Fruit fly (Drosophila melanogaster) whole organism, adult: ENCODE measurements around the gene CG34178.
A peak's percentile ranks its signal among the peaks of the same experiment; 100 is the strongest.

Experiments used
- CG11617 ChIP-seq: fragments of 200-800 bp; sonication (Bioruptor generic); optimal IDR thresholded peaks from 2 replicates; lab custom pipeline; 2017; ENCODE audit warnings: mild to moderate bottlenecking, missing biosample characterization, missing genetic modification reagents, missing genetic modification characterization
- CG12768 ChIP-seq: fragments of 200-800 bp; sonication (Bioruptor generic); optimal IDR thresholded peaks from 2 replicates; lab custom pipeline; 2017; ENCODE audit warnings: missing biosample characterization, missing genetic modification characterization, mild to moderate bottlenecking, moderate library complexity, missing genetic modification reagents
- CG14711 ChIP-seq: fragments of 200-800 bp; sonication (Bioruptor generic); optimal IDR thresholded peaks from 2 replicates; lab custom pipeline; 2018; ENCODE audit warnings: missing biosample characterization, mild to moderate bottlenecking, missing genetic modification characterization, moderate library complexity
- CG1620 ChIP-seq: fragments of 200-800 bp; sonication (Bioruptor generic); optimal IDR thresholded peaks from 2 replicates; lab custom pipeline; 2016; ENCODE audit warnings: missing biosample characterization, missing genetic modification characterization
- CG33017 ChIP-seq: fragments of 200-800 bp; sonication (Bioruptor generic); optimal IDR thresholded peaks from 2 replicates; lab custom pipeline; 2018; ENCODE audit warnings: missing biosample characterization, mild to moderate bottlenecking, missing genetic modification characterization, moderate library complexity
- CG5204 ChIP-seq: fragments of 200-800 bp; sonication (Bioruptor generic); optimal IDR thresholded peaks from 2 replicates; lab custom pipeline; 2016; ENCODE audit warnings: missing biosample characterization, missing genetic modification characterization
- CG7045 ChIP-seq: fragments of 200-800 bp; sonication (Bioruptor generic); optimal IDR thresholded peaks from 2 replicates; lab custom pipeline; 2017; ENCODE audit warnings: missing biosample characterization, mild to moderate bottlenecking, missing genetic modification characterization
- CG7101 ChIP-seq: fragments of 200-800 bp; sonication (Bioruptor generic); optimal IDR thresholded peaks from 2 replicates; lab custom pipeline; 2018; ENCODE audit warnings: missing biosample characterization, mild to moderate bottlenecking, missing genetic modification characterization, moderate library complexity
- Clk ChIP-seq: fragments of 200-800 bp; sonication (Bioruptor generic); optimal IDR thresholded peaks from 2 replicates; lab custom pipeline; 2017; ENCODE audit warnings: missing biosample characterization, missing genetic modification characterization
- Crg-1 ChIP-seq: fragments of 200-800 bp; sonication (Bioruptor generic); optimal IDR thresholded peaks from 2 replicates; lab custom pipeline; 2016; ENCODE audit warnings: missing biosample characterization, missing genetic modification characterization
- Hr96 ChIP-seq: fragments of 200-800 bp; sonication (Bioruptor generic); optimal IDR thresholded peaks from 2 replicates; lab custom pipeline; 2016; ENCODE audit warnings: missing biosample characterization, missing genetic modification characterization
- Mnt ChIP-seq: fragments of 200-800 bp; sonication (Bioruptor generic); optimal IDR thresholded peaks from 2 replicates; lab custom pipeline; 2016; ENCODE audit warnings: missing biosample characterization, mild to moderate bottlenecking, missing genetic modification characterization
- bab1 ChIP-seq: fragments of 200-800 bp; sonication (Bioruptor generic); optimal IDR thresholded peaks from 3 replicates; lab custom pipeline; 2019; ENCODE audit warnings: missing biosample characterization, mild to moderate bottlenecking, missing genetic modification characterization, moderate library complexity
- cic ChIP-seq: fragments of 200-800 bp; sonication (Bioruptor generic); optimal IDR thresholded peaks from 2 replicates; lab custom pipeline; 2017; ENCODE audit warnings: missing biosample characterization, mild to moderate bottlenecking, missing genetic modification characterization, moderate library complexity
- cnc ChIP-seq, 2 experiments: fragments of >200 bp; optimal IDR thresholded peaks; 2 replicates each; lab custom pipeline; 2017
- kay ChIP-seq: fragments of 200-800 bp; sonication (Bioruptor generic); peaks from one replicate; lab custom pipeline; 2016; ENCODE audit warnings: missing biosample characterization, missing genetic modification characterization, borderline replicate concordance
- ovo ChIP-seq: fragments of 200-800 bp; sonication (Bioruptor generic); optimal IDR thresholded peaks from 2 replicates; lab custom pipeline; 2016; ENCODE audit warnings: missing biosample characterization, missing genetic modification characterization
- pad ChIP-seq: fragments of 200-800 bp; sonication (Bioruptor generic); optimal IDR thresholded peaks from 3 replicates; lab custom pipeline; 2017; ENCODE audit warnings: missing biosample characterization, missing genetic modification characterization, mild to moderate bottlenecking, moderate library complexity, missing genetic modification reagents
- tj ChIP-seq: fragments of 200-800 bp; sonication (Bioruptor generic); optimal IDR thresholded peaks from 3 replicates; lab custom pipeline; 2017; ENCODE audit warnings: missing biosample characterization, mild to moderate bottlenecking, missing genetic modification characterization, moderate library complexity
- toe ChIP-seq: fragments of 200-800 bp; sonication (Bioruptor generic); optimal IDR thresholded peaks from 2 replicates; lab custom pipeline; 2016; ENCODE audit warnings: missing biosample characterization, missing genetic modification characterization

The CG34178 gene

DNA sequence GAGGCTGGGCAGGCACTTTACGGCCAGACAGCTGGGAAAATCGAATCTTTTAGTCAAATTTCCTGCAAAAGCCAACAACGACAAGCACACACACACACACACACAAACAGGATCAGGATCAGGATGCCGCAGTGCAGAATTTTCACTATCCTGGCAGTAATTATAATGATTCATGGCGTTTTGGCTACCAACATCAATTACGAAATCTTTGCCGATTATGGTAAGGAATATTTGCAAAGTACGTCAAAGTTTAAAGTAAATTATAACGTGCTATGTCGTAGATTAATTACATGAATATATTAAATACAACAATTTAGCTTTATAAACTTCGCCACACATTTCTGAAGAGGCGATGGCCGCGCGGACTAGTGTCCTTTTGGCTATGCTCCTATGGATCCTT is at the start of gene CG34178, which contains the start of gene CG34177:
Gene CG34178 (plus strand): TSS at position 301 of the 400 bp plus-strand sequence.
Gene CG34177 (plus strand): TSS at position 301 of the 400 bp plus-strand sequence.
- TF ChIP-seq Hr96 (GFP tag; lab: Kevin White, UChicago) (no peak), tj (GFP tag; lab: Kevin White, UChicago) (no peak), Mnt (no peak)

dm6 chr2L:4385387-4386279 is 48.1 kb upstream of the CG34178 start, which contains the start of gene Vps53:
Gene Vps53, minus strand, starts transcription at chr2L:4386062.
- TF ChIP-seq Mnt (no peak), CG7045 (GFP tag; lab: Kevin White, UChicago) (no peak), CG5204 (no peak), ovo (GFP tag; lab: Kevin White, UChicago) (no peak), toe (no peak)

- TF ChIP-seq ovo (GFP tag; lab: Kevin White, UChicago) (peak; percentile 4), CG1620 (GFP tag; lab: Kevin White, UChicago) (no peak), cic (GFP tag; lab: Kevin White, UChicago) (peak; percentile 50), tj (GFP tag; lab: Kevin White, UChicago) (peak; percentile 20), kay (GFP tag; lab: Kevin White, UChicago) (no peak)
Measured at dm6 chr2L:4386926-4387550, 46.7 kb upstream of the CG34178 start, which contains the start of gene Psf2. Gene Psf2, minus strand, starts transcription at chr2L:4387356.

DNA sequence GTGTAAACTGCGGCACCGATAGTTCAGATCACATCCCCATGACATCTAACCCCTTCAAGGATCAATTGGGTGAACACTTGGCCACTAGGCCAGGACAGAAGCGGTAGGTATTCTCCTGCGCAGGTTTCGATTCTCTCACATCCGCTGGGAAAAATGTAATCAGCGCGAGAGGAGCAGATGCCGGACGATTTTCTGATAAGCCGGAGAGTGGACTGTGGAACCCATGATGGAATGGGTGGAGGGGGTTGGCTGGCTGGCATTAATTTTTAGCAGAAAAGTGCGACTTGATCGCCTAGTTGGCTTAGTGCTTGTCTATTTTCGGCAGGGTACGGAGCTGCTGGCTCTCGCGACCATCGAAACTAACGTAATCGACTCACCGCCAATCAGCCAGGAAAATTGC is 45.7 kb upstream of the CG34178 start, which contains the start of gene Tps1:
Gene Tps1 (plus strand): TSS at position 301 of the 400 bp plus-strand sequence.
- TF ChIP-seq kay (GFP tag; lab: Kevin White, UChicago), result no peak

- TF ChIP-seq cic (GFP tag; lab: Kevin White, UChicago) (peak; percentile 43), Mnt (no peak)
Measured at dm6 chr2L:4389405-4390115, 44.1 kb upstream of the CG34178 start.

dm6 chr2L:4393842-4394421 is 39.8 kb upstream of the CG34178 start, which contains the start of gene CG3652:
Gene CG3652, minus strand, starts transcription at chr2L:4393876.
- no peak for TF ChIP-seq Crg-1 (GFP tag; lab: Kevin White, UChicago)
- TF ChIP-seq CG11617, result peak; percentile 43
- TF ChIP-seq CG33017 (tag; lab: Kevin White, UChicago), result no peak
- TF ChIP-seq CG5204, result peak; percentile 62
- peak; percentile 72 for TF ChIP-seq toe
- no peak for TF ChIP-seq cnc (optimal IDR thresholded peaks at IDR 0.05; lab: Kevin White, UChicago)
- peak; percentile 5 for TF ChIP-seq bab1
- no peak for TF ChIP-seq cic (GFP tag; lab: Kevin White, UChicago)
- TF ChIP-seq tj (GFP tag; lab: Kevin White, UChicago), result peak; percentile 53
- no peak for TF ChIP-seq CG12768 (GFP tag; lab: Kevin White, UChicago)
- TF ChIP-seq pad, result no peak
- TF ChIP-seq CG7101 (tag; lab: Kevin White, UChicago), result no peak
- no peak for TF ChIP-seq Mnt
- no peak for TF ChIP-seq CG7045 (GFP tag; lab: Kevin White, UChicago)
- TF ChIP-seq Clk (GFP tag; lab: Kevin White, UChicago), result no peak
- TF ChIP-seq kay (GFP tag; lab: Kevin White, UChicago), result no peak
- peak; percentile 7 for TF ChIP-seq CG1620 (GFP tag; lab: Kevin White, UChicago)
- no peak for TF ChIP-seq ovo (GFP tag; lab: Kevin White, UChicago)
- peak; percentile 33 for TF ChIP-seq CG14711
- TF ChIP-seq Hr96 (GFP tag; lab: Kevin White, UChicago), result peak; percentile 68

dm6 chr2L:4400653-4401052 is 33.1 kb upstream of the CG34178 start, which contains the start of gene CG33003:
Gene CG33003, plus strand, starts transcription at chr2L:4400953.
- no peak for TF ChIP-seq CG11617
- no peak for TF ChIP-seq toe
- TF ChIP-seq cnc (optimal IDR thresholded peaks at IDR 0.05; lab: Kevin White, UChicago), result no peak
- TF ChIP-seq ovo (GFP tag; lab: Kevin White, UChicago), result no peak
- no peak for TF ChIP-seq Crg-1 (GFP tag; lab: Kevin White, UChicago)
- TF ChIP-seq pad, result no peak
- no peak for TF ChIP-seq CG12768 (GFP tag; lab: Kevin White, UChicago)
- TF ChIP-seq cic (GFP tag; lab: Kevin White, UChicago), result no peak
- TF ChIP-seq CG33017 (tag; lab: Kevin White, UChicago), result no peak
- no peak for TF ChIP-seq bab1
- no peak for TF ChIP-seq tj (GFP tag; lab: Kevin White, UChicago)
- TF ChIP-seq CG5204, result no peak
- TF ChIP-seq Clk (GFP tag; lab: Kevin White, UChicago), result no peak
- no peak for TF ChIP-seq Mnt
